Fruit fly (Drosophila melanogaster): Measurements from ENCODE around the gene CG11912.

- TF ChIP-seq pad (GFP tag; optimal IDR thresholded peaks at IDR 0.05) = no peak
- no peak for TF ChIP-seq Crg-1 (GFP tag; optimal IDR thresholded peaks at IDR 0.05)
Measured at dm6 chr2L:347604-348003, 28.5 kb upstream of the CG11912 start.
